Worm (Caenorhabditis elegans) whole organism, L1 larva: ENCODE measurements around the gene srh-33.

ENCODE experiments used
- aly-2 ChIP-seq: fragments of 150-350 bp; optimal IDR thresholded peaks from 2 replicates; lab custom pipeline; 2014; ENCODE audit warnings: missing biosample characterization, missing genetic modification characterization
- elt-3 ChIP-seq, 6 experiments: fragments of 150-350 bp in 1 of 6; sonication (generic microtip); optimal IDR thresholded peaks; 2 replicates each; lab custom pipeline; 2017 to 2018; ENCODE audit warnings: missing biosample characterization in 6 of 6, missing genetic modification characterization in 6 of 6, inconsistent platforms in 1 of 6
- fkh-4 ChIP-seq: sonication (generic microtip); optimal IDR thresholded peaks from 2 replicates; lab custom pipeline; 2016; ENCODE audit warnings: missing compliant biosample characterization, missing genetic modification characterization, borderline replicate concordance
- mep-1 ChIP-seq: fragments of 150-350 bp; optimal IDR thresholded peaks from 2 replicates; lab custom pipeline; 2014; ENCODE audit warnings: missing biosample characterization, missing genetic modification characterization
- nhr-12 ChIP-seq: sonication (generic microtip); optimal IDR thresholded peaks from 2 replicates; lab custom pipeline; 2017; ENCODE audit warnings: missing biosample characterization, missing genetic modification characterization
- nhr-237 ChIP-seq: fragments of 150-350 bp; optimal IDR thresholded peaks from 2 replicates; lab custom pipeline; 2014; ENCODE audit warnings: missing biosample characterization, missing genetic modification characterization
- nhr-28 ChIP-seq: fragments of 150-350 bp; optimal IDR thresholded peaks from 2 replicates; lab custom pipeline; 2014; ENCODE audit warnings: missing biosample characterization, missing genetic modification characterization
- nhr-90 ChIP-seq: sonication (generic microtip); optimal IDR thresholded peaks from 2 replicates; lab custom pipeline; 2016; ENCODE audit warnings: mild to moderate bottlenecking, missing genetic modification characterization, missing compliant biosample characterization; ENCODE audit not compliant: poor library complexity
- pqm-1 ChIP-seq: sonication (generic microtip); optimal IDR thresholded peaks from 3 replicates; lab custom pipeline; 2017; ENCODE audit warnings: missing biosample characterization, missing genetic modification characterization
- skn-1 ChIP-seq: fragments of 150-350 bp; optimal IDR thresholded peaks from 2 replicates; lab custom pipeline; 2014; ENCODE audit warnings: missing biosample characterization, missing genetic modification characterization
- sptf-1 ChIP-seq: fragments of 150-350 bp; optimal IDR thresholded peaks from 2 replicates; lab custom pipeline; 2014; ENCODE audit warnings: missing biosample characterization, missing genetic modification characterization
- sup-37 ChIP-seq: fragments of 200-800 bp; sonication (Bioruptor generic); optimal IDR thresholded peaks from 2 replicates; lab custom pipeline; 2018; ENCODE audit warnings: mild to moderate bottlenecking, missing genetic modification characterization, missing compliant biosample characterization
- unc-62 ChIP-seq: fragments of 150-350 bp; optimal IDR thresholded peaks from 2 replicates; lab custom pipeline; 2014; ENCODE audit warnings: missing biosample characterization, missing genetic modification reagents, missing genetic modification characterization

ce11 chrV:472589-472988 is 29.5 kb upstream of the srh-33 start, which contains the start of gene srt-31:
- TF ChIP-seq unc-62 (GFP tag; lab: Kevin White, UChicago) (no peak), fkh-4 (tag; lab: Kevin White, UChicago) (no peak), nhr-90 (tag; lab: Kevin White, UChicago) (no peak), elt-3 (tag; optimal IDR thresholded peaks at IDR 0.05; lab: Kevin White, UChicago) (no peak), aly-2 (tag; lab: Kevin White, UChicago) (no peak), nhr-12 (tag; lab: Kevin White, UChicago) (no peak), sptf-1 (tag; lab: Kevin White, UChicago) (no peak), pqm-1 (no peak), sup-37 (no peak), mep-1 (tag; lab: Kevin White, UChicago) (no peak), skn-1 (tag; lab: Kevin White, UChicago) (no peak), nhr-28 (tag; lab: Kevin White, UChicago) (no peak), nhr-237 (tag; lab: Kevin White, UChicago) (no peak)
